Fruit fly (Drosophila melanogaster) whole organism, pupa: ENCODE measurements around the gene CG8209.

Experiments
- CG10348 ChIP-seq: fragments of 200-800 bp; sonication (Bioruptor generic); IDR thresholded peaks from 2 replicates; pipeline ENCODE4 v1.3.6; 2022; ENCODE audit warnings: missing biosample characterization, missing genetic modification characterization
- CG12605 ChIP-seq: fragments of 200-800 bp; sonication (Bioruptor generic); IDR thresholded peaks from 2 replicates; pipeline ENCODE4 v1.3.6; 2022; ENCODE audit warnings: missing biosample characterization, missing genetic modification characterization
- CG13204 ChIP-seq: fragments of 200-800 bp; sonication (Bioruptor generic); optimal IDR thresholded peaks from 2 replicates; lab custom pipeline; 2018; ENCODE audit warnings: missing biosample characterization, mild to moderate bottlenecking, missing genetic modification characterization, moderate library complexity
- CG14655 ChIP-seq: fragments of 200-800 bp; sonication (Bioruptor generic); optimal IDR thresholded peaks from 3 replicates; lab custom pipeline; 2017; ENCODE audit warnings: mild to moderate bottlenecking, missing biosample characterization, missing genetic modification reagents, missing genetic modification characterization
- CG15710 ChIP-seq: fragments of 200-800 bp; sonication (Bioruptor generic); optimal IDR thresholded peaks from 2 replicates; lab custom pipeline; 2018; ENCODE audit warnings: missing biosample characterization, mild to moderate bottlenecking, missing genetic modification characterization, moderate library complexity
- CG17806 ChIP-seq: fragments of 200-800 bp; sonication (Bioruptor generic); optimal IDR thresholded peaks from 2 replicates; lab custom pipeline; 2018; ENCODE audit warnings: missing biosample characterization, mild to moderate bottlenecking, missing genetic modification characterization, moderate library complexity
- CG32121 ChIP-seq: fragments of 200-800 bp; sonication (Bioruptor generic); IDR thresholded peaks from 2 replicates; pipeline ENCODE4 v1.3.6; 2022; ENCODE audit warnings: missing biosample characterization, missing genetic modification characterization
- CG34367 ChIP-seq: fragments of 200-800 bp; sonication (Bioruptor generic); optimal IDR thresholded peaks from 2 replicates; lab custom pipeline; 2018; ENCODE audit warnings: missing biosample characterization, mild to moderate bottlenecking, missing genetic modification characterization
- CG4496 ChIP-seq: fragments of 200-800 bp; sonication (Bioruptor generic); IDR thresholded peaks from 3 replicates; pipeline ENCODE4 v1.3.6; 2022; ENCODE audit warnings: missing biosample characterization, missing genetic modification characterization
- CG8159 ChIP-seq: fragments of 200-800 bp; sonication (Bioruptor generic); optimal IDR thresholded peaks from 3 replicates; lab custom pipeline; 2018; ENCODE audit warnings: missing biosample characterization, mild to moderate bottlenecking, missing genetic modification characterization, moderate library complexity
- CG8301 ChIP-seq: fragments of 200-800 bp; sonication (Bioruptor generic); optimal IDR thresholded peaks from 2 replicates; lab custom pipeline; 2018; ENCODE audit warnings: missing biosample characterization, mild to moderate bottlenecking, missing genetic modification characterization
- CG9948 ChIP-seq: fragments of 200-800 bp; sonication (Bioruptor generic); optimal IDR thresholded peaks from 2 replicates; lab custom pipeline; 2018; ENCODE audit warnings: missing biosample characterization, mild to moderate bottlenecking, missing genetic modification characterization, moderate library complexity
- D1 ChIP-seq: fragments of 200-800 bp; sonication (Bioruptor generic); optimal IDR thresholded peaks from 2 replicates; lab custom pipeline; 2018; ENCODE audit warnings: missing biosample characterization, mild to moderate bottlenecking, missing genetic modification characterization, moderate library complexity
- EcR ChIP-seq: fragments of 200-800 bp; sonication (Bioruptor generic); optimal IDR thresholded peaks from 3 replicates; lab custom pipeline; 2019; ENCODE audit warnings: missing biosample characterization, missing genetic modification characterization, mild to moderate bottlenecking, moderate library complexity, missing genetic modification reagents
- Ets98B ChIP-seq: fragments of 200-800 bp; sonication (Bioruptor generic); IDR thresholded peaks from 2 replicates; pipeline ENCODE4 v1.3.6; 2022; ENCODE audit warnings: missing biosample characterization, missing genetic modification characterization
- Pif1A ChIP-seq: fragments of 200-800 bp; sonication (Bioruptor generic); optimal IDR thresholded peaks from 3 replicates; lab custom pipeline; 2016; ENCODE audit warnings: missing biosample characterization, missing genetic modification characterization
- Pif1B ChIP-seq: fragments of 200-800 bp; sonication (Bioruptor generic); optimal IDR thresholded peaks from 3 replicates; lab custom pipeline; 2016; ENCODE audit warnings: missing biosample characterization, missing genetic modification characterization
- Snoo ChIP-seq: fragments of 200-800 bp; sonication (Bioruptor generic); optimal IDR thresholded peaks from 3 replicates; lab custom pipeline; 2017; ENCODE audit warnings: missing biosample characterization, mild to moderate bottlenecking, missing genetic modification characterization, inconsistent platforms
- fd96Ca ChIP-seq: fragments of 200-800 bp; sonication (Bioruptor generic); IDR thresholded peaks from 3 replicates; pipeline ENCODE4 v1.3.6; 2022; ENCODE audit warnings: missing biosample characterization, missing genetic modification characterization
- gl ChIP-seq: fragments of 200-800 bp; sonication (Bioruptor generic); optimal IDR thresholded peaks from 2 replicates; lab custom pipeline; 2018; ENCODE audit warnings: missing biosample characterization, mild to moderate bottlenecking, missing genetic modification characterization
- rn ChIP-seq: fragments of 200-800 bp; sonication (Bioruptor generic); IDR thresholded peaks from 2 replicates; pipeline ENCODE4 v1.3.6; 2022; ENCODE audit warnings: missing biosample characterization, missing genetic modification characterization

Gene CG8209

dm6 chr3L:7983602-7984223, 7.5 kb downstream of the CG8209 start:
- no peak for TF ChIP-seq CG8159 (tag; lab: Kevin White, UChicago)
- no peak for TF ChIP-seq Pif1A
- no peak for TF ChIP-seq rn
- TF ChIP-seq EcR (GFP tag; lab: Kevin White, UChicago) = peak; percentile 86
- no peak for TF ChIP-seq CG34367 (tag; lab: Kevin White, UChicago)
- no peak for TF ChIP-seq CG32121 (GFP tag; lab: Robert Waterston, UW)
- TF ChIP-seq CG12605 (GFP tag; lab: Robert Waterston, UW) = no peak
- TF ChIP-seq CG10348 (GFP tag; lab: Robert Waterston, UW) = no peak
- no peak for TF ChIP-seq CG9948 (tag; lab: Kevin White, UChicago)
- no peak for TF ChIP-seq Ets98B (GFP tag; lab: Robert Waterston, UW)
- TF ChIP-seq fd96Ca (GFP tag; lab: Robert Waterston, UW) = no peak
- peak; percentile 53 for TF ChIP-seq CG13204 (GFP tag; lab: Kevin White, UChicago)
- TF ChIP-seq CG14655 = no peak
- TF ChIP-seq CG15710 = no peak
- no peak for TF ChIP-seq Snoo

DNA sequence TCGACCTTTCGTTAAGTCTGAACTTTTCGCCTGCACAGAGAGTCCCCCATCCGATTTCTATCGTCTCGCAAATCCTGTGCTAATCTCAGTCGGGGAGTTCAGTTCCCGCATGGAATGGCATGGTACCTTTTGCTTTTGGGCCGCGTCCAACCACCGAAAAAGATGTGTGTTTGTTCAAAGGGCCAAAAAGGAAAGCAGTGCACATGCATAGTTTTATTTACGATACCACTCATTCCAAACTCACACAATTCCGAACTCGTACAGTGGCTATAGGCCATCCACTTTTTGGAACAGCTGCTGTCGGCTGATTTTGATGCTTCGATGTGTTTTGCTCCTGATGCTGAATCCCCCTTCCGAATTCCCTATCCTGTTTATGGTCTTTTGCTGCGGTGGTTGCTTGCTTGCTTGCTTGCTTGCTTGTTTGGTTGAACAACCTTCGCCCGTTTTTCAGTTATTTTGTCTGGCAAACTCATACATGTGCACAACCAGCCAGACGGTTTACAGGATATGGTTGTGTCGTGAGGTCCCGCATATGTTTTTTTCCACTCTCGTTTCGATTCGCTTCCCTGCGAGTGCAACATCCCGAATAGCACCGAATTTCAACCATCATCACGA, 8.5 kb downstream of the CG8209 start:
- TF ChIP-seq EcR (GFP tag; lab: Kevin White, UChicago) (peak; percentile 75), CG34367 (tag; lab: Kevin White, UChicago) (no peak), Pif1A (no peak), CG14655 (no peak), CG32121 (GFP tag; lab: Robert Waterston, UW) (no peak)

DNA sequence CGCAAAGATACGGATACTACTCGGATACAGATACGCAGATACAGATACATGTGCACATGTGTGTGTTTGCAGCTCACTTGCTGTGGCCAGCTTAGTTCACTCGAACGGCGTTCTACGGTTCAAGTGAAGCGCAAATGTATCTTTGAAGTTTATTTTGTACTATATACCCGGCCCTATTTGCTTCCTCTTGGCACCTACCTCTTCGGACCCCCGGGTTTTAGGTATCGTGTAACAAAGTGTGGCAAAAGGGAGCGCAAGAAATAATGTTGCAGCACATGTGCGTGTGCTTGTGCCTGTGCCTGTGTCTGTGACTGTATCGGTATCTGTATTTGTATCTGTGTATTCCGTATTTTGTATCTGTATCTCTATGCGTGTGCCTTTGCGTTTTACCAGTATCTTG, 12.2 kb downstream of the CG8209 start:
- TF ChIP-seq CG10348 (GFP tag; lab: Robert Waterston, UW) = no peak
- TF ChIP-seq CG4496 (GFP tag; lab: Robert Waterston, UW) = no peak
- TF ChIP-seq Pif1B (GFP tag; lab: Kevin White, UChicago) = no peak
- TF ChIP-seq CG13204 (GFP tag; lab: Kevin White, UChicago) = no peak
- no peak for TF ChIP-seq Ets98B (GFP tag; lab: Robert Waterston, UW)
- no peak for TF ChIP-seq CG8301 (tag; lab: Kevin White, UChicago)
- TF ChIP-seq CG15710 = no peak
- no peak for TF ChIP-seq CG8159 (tag; lab: Kevin White, UChicago)
- no peak for TF ChIP-seq Snoo
- TF ChIP-seq CG14655 = no peak
- no peak for TF ChIP-seq CG32121 (GFP tag; lab: Robert Waterston, UW)
- TF ChIP-seq rn = no peak
- TF ChIP-seq D1 = no peak
- no peak for TF ChIP-seq fd96Ca (GFP tag; lab: Robert Waterston, UW)
- TF ChIP-seq gl (tag; lab: Kevin White, UChicago) = no peak
- no peak for TF ChIP-seq Pif1A

- TF ChIP-seq CG17806 (peak; percentile 80), gl (tag; lab: Kevin White, UChicago) (peak; percentile 6), CG8301 (tag; lab: Kevin White, UChicago) (peak; percentile 72), CG8159 (tag; lab: Kevin White, UChicago) (peak; percentile 70), CG34367 (tag; lab: Kevin White, UChicago) (peak; percentile 31), Snoo (no peak), CG12605 (GFP tag; lab: Robert Waterston, UW) (peak; percentile 43; the same call in 1 of the 2 replicates), CG14655 (peak; percentile 86), CG10348 (GFP tag; lab: Robert Waterston, UW) (no peak), rn (no peak), fd96Ca (GFP tag; lab: Robert Waterston, UW) (no peak), Ets98B (GFP tag; lab: Robert Waterston, UW) (no peak), CG4496 (GFP tag; lab: Robert Waterston, UW) (peak; percentile 53; the same call in 2 of the 3 replicates), EcR (GFP tag; lab: Kevin White, UChicago) (no peak), D1 (peak; percentile 55), CG15710 (peak; percentile 34), CG32121 (GFP tag; lab: Robert Waterston, UW) (no peak), CG9948 (tag; lab: Kevin White, UChicago) (peak; percentile 83), Pif1B (GFP tag; lab: Kevin White, UChicago) (peak; percentile 50), CG13204 (GFP tag; lab: Kevin White, UChicago) (no peak), Pif1A (peak; percentile 78)
These were observed 12.8 kb downstream of the CG8209 start for dm6 chr3L:7988828-7989673.

DNA sequence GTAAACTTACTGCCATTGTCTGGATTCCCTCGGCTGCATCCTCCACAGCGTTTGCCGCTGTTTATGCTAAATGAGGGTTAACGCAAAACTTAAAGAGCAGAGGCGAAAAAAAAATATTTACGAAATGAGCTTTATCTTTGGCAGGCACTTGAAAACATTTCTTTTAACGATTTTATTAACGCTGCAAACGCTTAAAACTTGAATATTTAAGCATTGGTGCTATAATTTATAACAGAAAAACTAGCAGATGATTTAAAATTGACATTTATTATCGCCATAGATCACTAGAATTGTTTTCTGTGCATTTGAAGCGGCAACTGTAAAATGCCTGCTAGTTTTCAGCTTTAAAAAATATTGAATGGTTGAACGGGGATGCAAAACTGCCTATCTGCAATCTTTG, 14.1 kb downstream of the CG8209 start:
- TF ChIP-seq Pif1A (peak; percentile 27), CG17806 (peak; percentile 2), CG8301 (tag; lab: Kevin White, UChicago) (peak; percentile 32), CG4496 (GFP tag; lab: Robert Waterston, UW) (peak; percentile 75; the same call in 2 of the 3 replicates), CG14655 (peak; percentile 26), fd96Ca (GFP tag; lab: Robert Waterston, UW) (no peak)
